Fruit fly (Drosophila melanogaster): Measurements from ENCODE around the gene Pc.

Pc gene

dm6 chr3L:21347197-21347831, 29.5 kb upstream of the Pc start (continued):
- TF ChIP-seq Hr83 (GFP tag; optimal IDR thresholded peaks at IDR 0.05; ENCODE audit: poor library complexity, severe bottlenecking) (no peak), foxo (GFP tag; optimal IDR thresholded peaks at IDR 0.05) (peak in 1 of 2 experiments; percentile 59), psq (GFP tag; optimal IDR thresholded peaks at IDR 0.05) (peak; percentile 28), pan (optimal IDR thresholded peaks at IDR 0.05) (no peak), sage (GFP tag; optimal IDR thresholded peaks at IDR 0.05) (no peak), N (GFP tag; optimal IDR thresholded peaks at IDR 0.05) (no peak)

- TF ChIP-seq psq (GFP tag; optimal IDR thresholded peaks at IDR 0.05) (peak; percentile 72), h (GFP tag; optimal IDR thresholded peaks at IDR 0.05) (peak; percentile 29), rgr (GFP tag; optimal IDR thresholded peaks at IDR 0.05) (no peak), Jra (GFP tag; optimal IDR thresholded peaks at IDR 0.05) (peak; percentile 33)
Observed at dm6 chr3L:21346463-21347196, 28.8 kb upstream of the Pc start.

- TF ChIP-seq OdsH (GFP tag; optimal IDR thresholded peaks at IDR 0.05) (peak; percentile 49), Dfd (GFP tag; optimal IDR thresholded peaks at IDR 0.05) (no peak)
Observed at dm6 chr3L:21343254-21344083, 25.6 kb upstream of the Pc start, which contains the start of the genes Tbc1d8-9 and CG32436. TSS of gene Tbc1d8-9 (minus strand) at chr3L:21343716. TSS of gene CG32436 (plus strand) at chr3L:21344033.

dm6 chr3L:21342592-21342991, 24.8 kb upstream of the Pc start:
- TF ChIP-seq Rel (GFP tag; optimal IDR thresholded peaks at IDR 0.05) (no peak), Rel (tag; optimal IDR thresholded peaks at IDR 0.05) (peak; percentile 17), usp (GFP tag; optimal IDR thresholded peaks at IDR 0.05) (no peak), woc (GFP tag; optimal IDR thresholded peaks at IDR 0.05) (no peak), psq (GFP tag; optimal IDR thresholded peaks at IDR 0.05) (no peak)

dm6 chr3L:21334999-21335631, 17.3 kb upstream of the Pc start, which contains the start of gene Tsr1:
TSS of gene Tsr1 (plus strand) at chr3L:21335215.
- TF ChIP-seq tai (GFP tag; optimal IDR thresholded peaks at IDR 0.05) (no peak), lola (GFP tag; optimal IDR thresholded peaks at IDR 0.05) (no peak), Myc (optimal IDR thresholded peaks at IDR 0.05) (peak; percentile 84)

dm6 chr3L:21324724-21325123, 6.9 kb upstream of the Pc start:
- no peak for TF ChIP-seq h (GFP tag; optimal IDR thresholded peaks at IDR 0.05)

- peak; percentile 5 for TF ChIP-seq br (GFP tag; optimal IDR thresholded peaks at IDR 0.05)
- TF ChIP-seq usp (GFP tag; optimal IDR thresholded peaks at IDR 0.05) = no peak
- TF ChIP-seq tai (GFP tag; optimal IDR thresholded peaks at IDR 0.05) = no peak
- no peak for TF ChIP-seq h (GFP tag; optimal IDR thresholded peaks at IDR 0.05)
- peak; percentile 28 for TF ChIP-seq HLH106 (tag; optimal IDR thresholded peaks at IDR 0.05)
- no peak for TF ChIP-seq brk (GFP tag; optimal IDR thresholded peaks at IDR 0.05)
- TF ChIP-seq Abd-B (GFP tag; optimal IDR thresholded peaks at IDR 0.05) = no peak
- TF ChIP-seq foxo (GFP tag; optimal IDR thresholded peaks at IDR 0.05) = peak in 1 of 2 experiments; percentile 25
- no peak for TF ChIP-seq psq (GFP tag; optimal IDR thresholded peaks at IDR 0.05)
- TF ChIP-seq ey (GFP tag; optimal IDR thresholded peaks at IDR 0.05) = peak; percentile 38
- TF ChIP-seq CG9705 (GFP tag; optimal IDR thresholded peaks at IDR 0.05) = no peak
- TF ChIP-seq fru (GFP tag; optimal IDR thresholded peaks at IDR 0.05) = peak; percentile 28
- TF ChIP-seq Rel (GFP tag; optimal IDR thresholded peaks at IDR 0.05) = no peak
- TF ChIP-seq Rel (tag; optimal IDR thresholded peaks at IDR 0.05) = no peak
- TF ChIP-seq Dfd (GFP tag; optimal IDR thresholded peaks at IDR 0.05) = no peak
- no peak for TF ChIP-seq woc (GFP tag; optimal IDR thresholded peaks at IDR 0.05)
- TF ChIP-seq Hr78 (GFP tag; optimal IDR thresholded peaks at IDR 0.05) = no peak
- TF ChIP-seq sage (GFP tag; optimal IDR thresholded peaks at IDR 0.05) = no peak
- no peak for TF ChIP-seq dsf (GFP tag; optimal IDR thresholded peaks at IDR 0.05; ENCODE audit: borderline replicate concordance)
- no peak for TF ChIP-seq Vsx2 (GFP tag; optimal IDR thresholded peaks at IDR 0.05; ENCODE audit: partially characterized antibody)
- no peak for TF ChIP-seq dmrt93B (GFP tag; optimal IDR thresholded peaks at IDR 0.05)
- TF ChIP-seq N (GFP tag; optimal IDR thresholded peaks at IDR 0.05) = no peak
- TF ChIP-seq Jra (GFP tag; optimal IDR thresholded peaks at IDR 0.05) = no peak
- no peak for TF ChIP-seq lola (GFP tag; optimal IDR thresholded peaks at IDR 0.05)
- no peak for TF ChIP-seq Mio (GFP tag; optimal IDR thresholded peaks at IDR 0.05)
- no peak for TF ChIP-seq CrebA (GFP tag; optimal IDR thresholded peaks at IDR 0.05; ENCODE audit: borderline replicate concordance)
- TF ChIP-seq OdsH (GFP tag; optimal IDR thresholded peaks at IDR 0.05) = peak; percentile 6
Observed at dm6 chr3L:21321807-21322503, 4.1 kb upstream of the Pc start.
